Worm (Caenorhabditis elegans): ENCODE data around the gene srx-42.

DNA sequence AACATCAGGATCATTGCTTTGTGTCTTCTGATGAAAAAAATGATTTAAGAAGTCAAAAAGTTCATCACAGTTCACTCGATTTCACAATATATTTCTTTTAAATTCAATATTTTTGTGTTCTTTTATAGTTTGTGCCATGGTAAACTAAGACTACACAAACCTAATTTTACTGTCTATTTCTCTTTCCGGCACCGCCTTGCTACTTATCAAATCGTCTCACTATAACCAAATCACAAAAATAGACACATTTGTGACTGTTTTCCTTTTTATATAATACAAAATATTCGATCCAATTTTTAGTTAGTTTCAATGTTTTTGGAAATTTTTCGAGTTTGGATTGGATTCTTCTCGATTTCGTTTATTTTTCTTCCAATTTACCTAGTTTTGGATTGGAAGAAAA is 33.2 kb downstream of the srx-42 start, which contains the start of gene swt-6:
- TF ChIP-seq nhr-47 (tag; optimal IDR thresholded peaks at IDR 0.05), result no peak
- no peak for TF ChIP-seq unc-62 (GFP tag; optimal IDR thresholded peaks at IDR 0.05)

Measured in whole organism, L1 larva.